Worm (Caenorhabditis elegans) whole organism, dauer: Measurements from ENCODE around the gene syf-2.

Experiments
- unc-62 ChIP-seq: sonication (generic microtip); optimal IDR thresholded peaks from 2 replicates; lab custom pipeline; 2017; ENCODE audit warnings: missing biosample characterization, missing genetic modification reagents, missing genetic modification characterization

Gene syf-2

ce11 chrIII:7114952-7115488 is 46.9 kb downstream of the syf-2 start, which contains the start of gene nhr-10:
nhr-10 (minus strand) TSS chrIII:7115438.
- no peak for TF ChIP-seq unc-62 (GFP tag; lab: Kevin White, UChicago)

ce11 chrIII:7112285-7112684 is 49.6 kb downstream of the syf-2 start:
- no peak for TF ChIP-seq unc-62 (GFP tag; lab: Kevin White, UChicago)

ce11 chrIII:7111793-7112192 is 50.1 kb downstream of the syf-2 start, which contains the start of gene B0280.7:
B0280.7 (minus strand) TSS chrIII:7111893.
- TF ChIP-seq unc-62 (GFP tag; lab: Kevin White, UChicago), result no peak
